Fruit fly (Drosophila melanogaster) whole organism, wandering third instar larva: ENCODE measurements around the gene spz3.
"Not testable (repeated sequence)": the region's sequence is repeated elsewhere in the genome, so short reads cannot be mapped to it uniquely, and the experiment has no call there.

Source experiments
- Abd-B ChIP-seq: fragments of >200 bp; optimal IDR thresholded peaks from 2 replicates; lab custom pipeline; 2017; ENCODE audit warnings: missing biosample characterization, missing genetic modification characterization
- Jra ChIP-seq: sonication (Bioruptor generic); optimal IDR thresholded peaks from 2 replicates; lab custom pipeline; 2016; ENCODE audit warnings: missing biosample characterization, missing genetic modification characterization
- psq ChIP-seq: fragments of 200-800 bp; sonication (Bioruptor generic); optimal IDR thresholded peaks from 3 replicates; lab custom pipeline; 2017; ENCODE audit warnings: missing biosample characterization, mild to moderate bottlenecking, missing genetic modification characterization, moderate library complexity

dm6 chr2L:7856380-7857127, 22.8 kb downstream of the spz3 start, which contains the start of gene lectin-28C:
- TF ChIP-seq psq, Abd-B, Jra (GFP tag; lab: Kevin White, UChicago): not testable (repeated sequence)
